Fruit fly (Drosophila melanogaster) whole organism, pupa: ENCODE results near the gene CG8176.
A peak's percentile ranks its signal among the peaks of the same experiment; 100 is the strongest.

Experiments
- CG10348 ChIP-seq: fragments of 200-800 bp; sonication (Bioruptor generic); IDR thresholded peaks from 2 replicates; pipeline ENCODE4 v1.3.6; 2022; ENCODE audit warnings: missing biosample characterization, missing genetic modification characterization
- CG12605 ChIP-seq: fragments of 200-800 bp; sonication (Bioruptor generic); IDR thresholded peaks from 2 replicates; pipeline ENCODE4 v1.3.6; 2022; ENCODE audit warnings: missing biosample characterization, missing genetic modification characterization
- CG14655 ChIP-seq: fragments of 200-800 bp; sonication (Bioruptor generic); optimal IDR thresholded peaks from 3 replicates; lab custom pipeline; 2017; ENCODE audit warnings: mild to moderate bottlenecking, missing biosample characterization, missing genetic modification reagents, missing genetic modification characterization
- CG15710 ChIP-seq: fragments of 200-800 bp; sonication (Bioruptor generic); optimal IDR thresholded peaks from 2 replicates; lab custom pipeline; 2018; ENCODE audit warnings: missing biosample characterization, mild to moderate bottlenecking, missing genetic modification characterization, moderate library complexity
- CG32121 ChIP-seq: fragments of 200-800 bp; sonication (Bioruptor generic); IDR thresholded peaks from 2 replicates; pipeline ENCODE4 v1.3.6; 2022; ENCODE audit warnings: missing biosample characterization, missing genetic modification characterization
- CG4496 ChIP-seq: fragments of 200-800 bp; sonication (Bioruptor generic); IDR thresholded peaks from 3 replicates; pipeline ENCODE4 v1.3.6; 2022; ENCODE audit warnings: missing biosample characterization, missing genetic modification characterization
- CG8301 ChIP-seq: fragments of 200-800 bp; sonication (Bioruptor generic); optimal IDR thresholded peaks from 2 replicates; lab custom pipeline; 2018; ENCODE audit warnings: missing biosample characterization, mild to moderate bottlenecking, missing genetic modification characterization
- CG9948 ChIP-seq: fragments of 200-800 bp; sonication (Bioruptor generic); optimal IDR thresholded peaks from 2 replicates; lab custom pipeline; 2018; ENCODE audit warnings: missing biosample characterization, mild to moderate bottlenecking, missing genetic modification characterization, moderate library complexity
- D1 ChIP-seq: fragments of 200-800 bp; sonication (Bioruptor generic); optimal IDR thresholded peaks from 2 replicates; lab custom pipeline; 2018; ENCODE audit warnings: missing biosample characterization, mild to moderate bottlenecking, missing genetic modification characterization, moderate library complexity
- EcR ChIP-seq: fragments of 200-800 bp; sonication (Bioruptor generic); optimal IDR thresholded peaks from 3 replicates; lab custom pipeline; 2019; ENCODE audit warnings: missing biosample characterization, missing genetic modification characterization, mild to moderate bottlenecking, moderate library complexity, missing genetic modification reagents
- Ets98B ChIP-seq: fragments of 200-800 bp; sonication (Bioruptor generic); IDR thresholded peaks from 2 replicates; pipeline ENCODE4 v1.3.6; 2022; ENCODE audit warnings: missing biosample characterization, missing genetic modification characterization
- Pif1B ChIP-seq: fragments of 200-800 bp; sonication (Bioruptor generic); optimal IDR thresholded peaks from 3 replicates; lab custom pipeline; 2016; ENCODE audit warnings: missing biosample characterization, missing genetic modification characterization
- fd96Ca ChIP-seq: fragments of 200-800 bp; sonication (Bioruptor generic); IDR thresholded peaks from 3 replicates; pipeline ENCODE4 v1.3.6; 2022; ENCODE audit warnings: missing biosample characterization, missing genetic modification characterization
- gl ChIP-seq: fragments of 200-800 bp; sonication (Bioruptor generic); optimal IDR thresholded peaks from 2 replicates; lab custom pipeline; 2018; ENCODE audit warnings: missing biosample characterization, mild to moderate bottlenecking, missing genetic modification characterization

DNA sequence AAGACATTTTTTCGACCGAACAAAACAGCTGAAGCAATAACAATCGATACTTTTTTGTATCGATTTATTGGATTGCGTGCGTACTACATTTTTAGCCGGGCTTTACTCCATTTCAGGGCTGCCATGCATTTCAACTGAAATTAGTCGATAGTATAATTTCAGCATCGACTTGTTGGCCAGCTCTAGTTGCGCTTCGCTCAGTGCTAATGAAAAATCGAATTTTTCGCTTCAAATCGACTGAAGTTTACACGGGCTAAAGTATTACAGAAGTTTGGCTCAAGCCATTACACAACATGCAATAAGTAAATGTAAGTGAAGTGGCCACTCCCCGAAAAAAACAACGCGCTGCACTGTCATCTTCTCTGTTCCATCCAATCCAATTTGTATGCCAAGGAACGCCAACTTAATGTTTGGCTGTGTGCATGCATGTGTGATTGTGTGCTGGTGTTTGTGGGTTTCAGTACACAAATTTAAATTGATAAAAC, at the start of gene CG8176, which contains the start of the genes mRpL47 and Kdm3:
- TF ChIP-seq CG14655 (GFP tag; lab: Kevin White, UChicago), result no peak
- peak; percentile 13 for TF ChIP-seq CG15710
- no peak for TF ChIP-seq EcR (GFP tag; lab: Kevin White, UChicago)
- TF ChIP-seq CG12605, result no peak
- TF ChIP-seq CG4496 (GFP tag; lab: Robert Waterston, UW), result no peak
- no peak for TF ChIP-seq Pif1B (GFP tag; lab: Kevin White, UChicago)
- no peak for TF ChIP-seq D1 (tag; lab: Kevin White, UChicago)
- no peak for TF ChIP-seq gl (tag; lab: Kevin White, UChicago)
- no peak for TF ChIP-seq Ets98B (GFP tag; lab: Robert Waterston, UW)
- no peak for TF ChIP-seq fd96Ca
- TF ChIP-seq CG32121 (GFP tag; lab: Robert Waterston, UW), result no peak
- TF ChIP-seq CG10348 (GFP tag; lab: Robert Waterston, UW), result no peak
- TF ChIP-seq CG9948 (tag; lab: Kevin White, UChicago), result no peak
- TF ChIP-seq CG8301, result no peak
